Fruit fly (Drosophila melanogaster): ENCODE results near the gene CG7203.

DNA sequence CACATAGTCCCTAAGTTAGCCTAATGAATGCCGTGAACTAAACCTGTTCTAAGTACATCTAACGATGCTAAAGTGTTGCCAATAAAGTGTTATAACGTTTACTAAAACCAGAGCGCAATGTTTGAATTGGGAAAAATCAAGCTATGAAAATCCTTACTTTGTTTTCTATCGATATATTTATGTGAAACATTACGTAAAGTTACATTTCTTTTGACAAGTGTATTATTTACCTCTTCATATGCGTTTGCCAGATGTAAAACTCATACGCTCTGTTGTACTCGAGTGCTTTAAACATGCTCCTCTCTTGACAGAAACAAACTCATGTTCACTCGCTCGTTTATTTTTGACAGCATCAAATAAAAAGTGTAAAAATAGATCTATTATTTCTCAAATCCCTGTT lies 42.4 kb downstream of the CG7203 start, which contains the start of gene Ntl:
- TF ChIP-seq CG11294 (GFP tag; IDR thresholded peaks at IDR 0.05) (no peak), ss (GFP tag; optimal IDR thresholded peaks at IDR 0.05) (no peak), vri (GFP tag; optimal IDR thresholded peaks at IDR 0.05) (no peak), spab (GFP tag; optimal IDR thresholded peaks at IDR 0.05) (no peak), CG10631 (GFP tag; optimal IDR thresholded peaks at IDR 0.05) (no peak), Smox (GFP tag; optimal IDR thresholded peaks at IDR 0.05) (no peak)

Data from whole organism, prepupa.